Fruit fly (Drosophila melanogaster): ENCODE measurements around the gene CG7924.

The CG7924 gene

DNA sequence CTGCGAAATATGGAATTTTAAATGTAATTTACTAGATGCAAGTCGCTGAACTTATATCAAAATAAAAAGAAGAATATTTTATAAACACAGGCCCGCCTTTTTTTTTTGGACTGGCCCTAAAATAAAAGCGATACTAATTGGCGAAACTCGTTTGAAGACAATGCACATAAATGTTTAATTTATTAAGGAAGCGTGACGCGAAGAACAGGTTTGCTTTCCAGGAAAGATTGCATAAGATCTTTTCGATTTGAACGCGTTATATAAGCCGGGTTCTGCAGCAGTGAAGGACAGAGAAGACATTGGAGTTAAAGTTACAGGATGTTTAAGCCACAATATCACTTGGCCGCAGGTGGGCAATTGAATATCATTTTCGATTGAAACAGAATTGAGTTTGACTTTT, at the start of gene CG7924:
Gene CG7924 (plus strand): TSS at position 301 of the 400 bp plus-strand sequence.
- no peak for TF ChIP-seq Dll (optimal IDR thresholded peaks at IDR 0.05)
- no peak for TF ChIP-seq EcR (GFP tag; optimal IDR thresholded peaks at IDR 0.05)
- no peak for TF ChIP-seq psq (optimal IDR thresholded peaks at IDR 0.05)
- no peak for TF ChIP-seq CG8478 (optimal IDR thresholded peaks at IDR 0.05)
- TF ChIP-seq pan (optimal IDR thresholded peaks at IDR 0.05), result no peak
- no peak for TF ChIP-seq usp (GFP tag; optimal IDR thresholded peaks at IDR 0.05)

DNA sequence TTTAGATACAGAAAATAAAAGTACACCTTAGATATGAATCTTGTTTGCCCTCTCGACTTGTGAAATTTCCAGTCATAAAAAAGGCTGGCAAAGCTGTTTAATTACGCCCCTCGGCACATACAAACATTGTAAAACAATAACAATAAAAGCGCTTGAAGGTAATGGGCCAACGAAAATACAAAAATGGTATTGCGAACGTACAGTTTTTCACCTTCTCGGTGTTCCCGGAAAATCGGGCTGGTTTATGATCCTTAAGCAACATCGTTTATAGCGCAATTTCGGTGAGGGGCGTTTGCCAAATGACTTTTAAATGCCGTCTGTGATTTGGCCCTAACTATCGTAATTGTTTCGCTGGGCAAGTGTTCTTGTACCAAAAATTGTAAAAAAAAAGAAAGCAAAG, 48.2 kb upstream of the CG7924 start:
- TF ChIP-seq Dll (optimal IDR thresholded peaks at IDR 0.05), result no peak
- TF ChIP-seq pan (optimal IDR thresholded peaks at IDR 0.05), result no peak
- no peak for TF ChIP-seq CG8478 (optimal IDR thresholded peaks at IDR 0.05)
- TF ChIP-seq usp (GFP tag; optimal IDR thresholded peaks at IDR 0.05), result no peak
- TF ChIP-seq psq (optimal IDR thresholded peaks at IDR 0.05), result no peak
- TF ChIP-seq EcR (GFP tag; optimal IDR thresholded peaks at IDR 0.05), result no peak

DNA sequence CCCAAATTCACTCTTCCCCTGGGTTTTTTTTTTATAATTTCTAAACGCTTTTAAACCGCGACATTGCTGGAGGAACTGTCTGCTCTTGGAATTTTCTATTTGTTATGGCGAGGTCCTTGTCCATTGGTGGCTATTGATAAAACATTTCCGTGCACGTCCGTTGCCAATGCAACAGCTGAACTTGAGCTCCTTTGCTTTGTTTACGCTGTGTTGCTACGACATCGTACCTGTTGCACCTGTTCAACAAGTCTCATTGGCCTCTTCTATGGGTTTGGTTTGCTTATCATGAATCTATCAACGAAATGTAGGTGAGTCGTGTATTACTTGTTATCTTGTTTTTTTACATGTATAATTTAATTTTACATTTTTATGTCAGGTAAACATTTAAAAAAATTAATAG, 43.8 kb upstream of the CG7924 start, which contains the start of gene nan:
Gene nan (minus strand): TSS at position 218 of the 400 bp plus-strand sequence.
- TF ChIP-seq usp (GFP tag; optimal IDR thresholded peaks at IDR 0.05) (no peak), EcR (GFP tag; optimal IDR thresholded peaks at IDR 0.05) (no peak), Dll (optimal IDR thresholded peaks at IDR 0.05) (no peak), CG8478 (optimal IDR thresholded peaks at IDR 0.05) (no peak), psq (optimal IDR thresholded peaks at IDR 0.05) (no peak), pan (optimal IDR thresholded peaks at IDR 0.05) (no peak)

DNA sequence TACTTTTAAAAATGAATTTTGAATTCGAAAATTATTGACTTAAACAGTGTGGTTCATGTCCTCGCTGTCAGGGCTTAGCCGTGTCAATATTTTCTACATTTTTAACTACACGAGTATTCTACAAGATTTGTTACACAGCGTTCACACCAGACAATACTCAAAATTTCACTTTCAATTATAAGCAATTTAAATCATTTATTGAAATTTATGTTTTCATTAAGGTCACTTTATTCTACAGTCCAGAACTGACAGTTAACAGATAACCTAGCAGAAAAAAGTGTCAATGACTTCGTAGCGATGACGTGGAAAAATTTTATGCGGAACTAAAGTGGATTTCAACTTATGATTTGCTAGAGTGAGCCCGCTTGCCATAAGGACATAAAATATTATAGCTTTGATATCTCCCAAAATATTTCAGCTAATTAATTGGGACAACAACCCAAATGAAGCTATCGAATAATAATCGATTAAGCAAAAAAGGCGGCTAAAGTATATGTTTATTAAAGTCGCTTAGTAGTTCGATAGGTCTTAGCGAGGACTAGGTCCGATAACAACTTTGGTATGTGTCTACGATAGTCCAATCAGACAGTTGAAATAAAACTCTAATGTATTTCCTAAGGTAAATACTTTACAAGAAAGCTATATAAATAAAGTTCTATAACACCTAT, 43.2 kb upstream of the CG7924 start:
- TF ChIP-seq EcR (GFP tag; optimal IDR thresholded peaks at IDR 0.05) (no peak), CG8478 (optimal IDR thresholded peaks at IDR 0.05) (no peak), Dll (optimal IDR thresholded peaks at IDR 0.05) (no peak), psq (optimal IDR thresholded peaks at IDR 0.05) (no peak), usp (GFP tag; optimal IDR thresholded peaks at IDR 0.05) (no peak), pan (optimal IDR thresholded peaks at IDR 0.05) (no peak)

DNA sequence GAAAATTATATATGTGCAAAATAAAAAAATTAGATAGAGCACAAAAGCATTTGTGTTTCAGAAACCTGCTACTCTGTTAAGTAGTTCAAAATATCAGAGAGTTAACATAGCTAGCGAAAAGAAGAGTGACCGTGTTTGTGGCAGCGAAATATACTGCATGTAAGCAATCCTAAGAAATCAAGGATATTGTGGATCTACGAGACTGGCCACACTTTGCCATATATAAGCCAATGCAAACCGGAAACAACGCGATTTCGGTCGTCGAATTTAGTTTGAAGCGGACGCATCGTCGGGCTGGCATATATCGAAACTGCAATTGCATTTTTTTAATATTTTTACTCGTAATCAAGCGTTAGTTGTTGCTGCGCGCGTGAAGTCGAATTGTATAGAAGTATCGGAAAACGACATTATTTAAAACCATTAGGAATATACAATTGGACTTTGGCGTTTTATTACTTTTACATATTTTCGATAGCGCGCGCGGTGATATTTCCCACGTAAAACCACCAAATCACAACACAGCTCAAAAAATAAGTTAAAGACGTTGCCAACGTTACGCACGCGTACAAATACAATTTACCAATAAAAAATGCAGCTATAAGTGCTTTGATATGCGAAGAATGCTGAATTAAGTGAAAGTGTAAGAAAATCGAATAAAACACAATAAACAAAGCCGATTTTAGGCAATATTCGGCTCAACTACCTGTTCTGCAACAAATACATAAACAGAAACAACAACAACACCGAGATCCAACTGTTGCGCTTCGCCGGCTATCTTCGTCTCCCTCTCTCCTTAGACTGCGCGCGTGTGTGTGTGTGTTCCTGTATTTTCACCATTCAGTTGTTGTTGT, 42.4 kb upstream of the CG7924 start, which contains the start of gene nuf:
Gene nuf (plus strand): TSS at position 246 of the 851 bp plus-strand sequence.
- TF ChIP-seq Dll (optimal IDR thresholded peaks at IDR 0.05) (no peak), psq (optimal IDR thresholded peaks at IDR 0.05) (no peak), usp (GFP tag; optimal IDR thresholded peaks at IDR 0.05) (no peak), EcR (GFP tag; optimal IDR thresholded peaks at IDR 0.05) (no peak), CG8478 (optimal IDR thresholded peaks at IDR 0.05) (no peak), pan (optimal IDR thresholded peaks at IDR 0.05) (no peak)

DNA sequence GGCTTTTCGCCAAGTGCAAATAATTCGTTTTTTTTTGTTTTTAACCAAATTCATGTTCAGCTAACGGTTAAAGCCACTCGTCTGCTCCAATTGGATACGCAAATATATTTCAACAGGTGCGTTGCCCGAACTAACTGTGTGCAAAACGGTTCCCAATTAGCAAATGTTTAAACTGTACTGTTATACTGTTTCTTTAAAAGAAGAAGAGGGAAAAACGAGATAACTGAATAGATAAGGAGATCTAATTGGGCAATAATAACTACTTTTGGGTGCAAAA, 41.9 kb upstream of the CG7924 start:
- no peak for TF ChIP-seq pan (optimal IDR thresholded peaks at IDR 0.05)
- no peak for TF ChIP-seq EcR (GFP tag; optimal IDR thresholded peaks at IDR 0.05)
- no peak for TF ChIP-seq usp (GFP tag; optimal IDR thresholded peaks at IDR 0.05)
- no peak for TF ChIP-seq Dll (optimal IDR thresholded peaks at IDR 0.05)
- TF ChIP-seq psq (optimal IDR thresholded peaks at IDR 0.05), result no peak
- TF ChIP-seq CG8478 (optimal IDR thresholded peaks at IDR 0.05), result no peak

DNA sequence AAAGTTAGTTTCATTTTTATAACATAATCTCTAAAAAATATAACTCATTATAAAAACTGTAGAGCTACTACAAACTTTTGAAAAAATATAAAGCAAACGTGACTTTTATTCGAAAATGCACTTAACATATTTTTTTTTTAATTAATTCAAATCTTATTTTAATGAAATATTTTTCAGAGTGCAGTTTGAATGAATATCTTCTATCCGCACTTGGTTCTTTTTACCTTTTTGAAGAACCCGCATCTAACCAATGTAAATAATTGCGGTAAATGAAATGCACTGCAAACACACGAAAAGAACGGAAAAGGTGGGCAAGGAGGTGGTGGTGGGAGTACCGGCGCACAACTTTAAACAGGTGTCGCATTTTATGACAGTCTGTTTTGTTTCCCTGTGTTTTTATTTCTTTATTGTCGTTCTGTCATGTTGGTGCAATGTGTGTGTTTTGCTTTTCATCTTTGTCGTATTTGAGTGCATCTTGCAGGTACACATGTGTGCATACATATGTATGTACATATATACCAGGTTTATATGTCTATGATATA, 39.2 kb upstream of the CG7924 start:
- TF ChIP-seq psq (optimal IDR thresholded peaks at IDR 0.05) (no peak), CG8478 (optimal IDR thresholded peaks at IDR 0.05) (no peak), Dll (optimal IDR thresholded peaks at IDR 0.05) (no peak), usp (GFP tag; optimal IDR thresholded peaks at IDR 0.05) (no peak), EcR (GFP tag; optimal IDR thresholded peaks at IDR 0.05) (no peak), pan (optimal IDR thresholded peaks at IDR 0.05) (no peak)

DNA sequence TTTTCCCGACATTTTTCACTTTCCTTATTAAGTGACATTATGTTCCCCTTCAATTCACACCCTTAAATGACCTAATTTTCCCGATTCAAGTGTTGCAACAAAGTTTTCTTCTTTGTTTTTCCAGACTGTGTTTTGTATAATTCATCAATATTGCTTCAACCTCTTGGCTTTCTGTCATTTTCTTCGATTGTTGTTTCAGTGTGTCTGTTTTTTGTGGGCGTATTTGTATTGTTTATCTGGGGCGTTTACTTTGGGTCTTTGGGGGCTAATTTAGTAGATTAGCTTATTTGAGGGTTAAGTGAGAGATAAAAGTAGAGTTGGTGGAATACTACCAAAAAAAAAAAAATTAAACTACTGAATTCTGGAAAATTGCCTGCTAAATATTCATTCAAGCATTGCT, 37.6 kb upstream of the CG7924 start:
- TF ChIP-seq pan (optimal IDR thresholded peaks at IDR 0.05) (no peak), Dll (optimal IDR thresholded peaks at IDR 0.05) (no peak), CG8478 (optimal IDR thresholded peaks at IDR 0.05) (no peak)

DNA sequence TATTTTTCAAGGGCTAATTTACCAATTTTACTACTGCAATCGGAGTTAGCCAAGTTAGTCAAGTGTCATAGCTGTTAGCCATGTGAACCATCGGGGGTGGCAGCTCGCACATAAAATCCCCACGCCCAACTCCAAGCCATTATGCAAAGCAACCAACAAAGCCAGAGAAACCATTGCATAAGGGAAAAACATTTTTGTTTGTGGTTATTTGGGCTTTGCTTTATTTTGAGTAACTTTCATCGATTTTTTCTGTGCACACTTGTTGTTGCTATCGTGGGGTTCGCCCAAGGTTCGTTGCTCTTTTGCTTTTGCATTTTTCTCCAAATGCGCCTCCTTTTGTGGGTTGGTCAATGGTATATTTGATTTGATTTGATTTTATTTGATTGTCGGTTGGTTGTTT, 35.1 kb upstream of the CG7924 start:
- TF ChIP-seq usp (GFP tag; optimal IDR thresholded peaks at IDR 0.05) (no peak), CG8478 (optimal IDR thresholded peaks at IDR 0.05) (no peak), psq (optimal IDR thresholded peaks at IDR 0.05) (no peak), pan (optimal IDR thresholded peaks at IDR 0.05) (no peak), Dll (optimal IDR thresholded peaks at IDR 0.05) (no peak), EcR (GFP tag; optimal IDR thresholded peaks at IDR 0.05) (no peak)

DNA sequence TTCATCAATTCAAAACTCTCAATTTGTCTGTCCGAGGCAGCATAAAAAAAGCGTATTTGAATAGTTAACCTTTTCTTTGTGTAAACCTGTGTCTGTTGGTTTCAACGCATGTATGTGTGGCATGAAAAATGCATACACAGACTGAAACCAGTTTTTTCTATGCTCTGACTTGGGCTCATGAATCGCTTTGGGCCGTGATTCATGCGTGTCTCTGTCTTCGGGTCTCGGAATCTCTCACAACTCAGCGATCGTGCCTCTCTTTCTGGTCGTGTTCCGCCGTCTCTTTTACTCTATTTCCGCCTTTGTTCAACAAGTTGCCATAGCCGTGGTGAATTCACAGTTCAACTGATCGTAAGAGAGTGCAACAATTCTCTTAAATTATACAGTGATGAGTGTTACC, 32.3 kb upstream of the CG7924 start:
- TF ChIP-seq usp (GFP tag; optimal IDR thresholded peaks at IDR 0.05) (no peak), EcR (GFP tag; optimal IDR thresholded peaks at IDR 0.05) (no peak), pan (optimal IDR thresholded peaks at IDR 0.05) (no peak), Dll (optimal IDR thresholded peaks at IDR 0.05) (no peak)

DNA sequence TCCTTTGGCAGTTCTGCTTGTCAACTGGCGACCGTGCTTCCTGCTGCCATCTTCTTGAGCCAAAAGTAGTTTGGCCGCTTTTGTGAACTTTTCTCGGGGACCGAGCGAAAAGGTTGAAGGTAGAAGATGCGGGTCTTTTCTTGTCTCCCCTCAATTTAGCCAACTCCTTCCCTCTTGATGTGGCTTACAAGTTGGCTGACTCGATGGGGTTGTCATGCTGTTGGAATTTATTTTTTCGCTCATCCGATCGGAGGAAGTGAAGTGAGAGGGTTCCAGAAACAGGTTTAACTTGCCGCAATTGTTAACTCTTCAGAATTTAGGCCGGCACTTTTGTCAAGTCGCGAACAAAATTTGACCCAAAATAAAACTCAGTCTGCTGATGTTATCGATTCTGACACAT, 31.0 kb upstream of the CG7924 start:
- TF ChIP-seq EcR (GFP tag; optimal IDR thresholded peaks at IDR 0.05), result no peak
- no peak for TF ChIP-seq psq (optimal IDR thresholded peaks at IDR 0.05)
- no peak for TF ChIP-seq Dll (optimal IDR thresholded peaks at IDR 0.05)
- TF ChIP-seq CG8478 (optimal IDR thresholded peaks at IDR 0.05), result no peak
- TF ChIP-seq pan (optimal IDR thresholded peaks at IDR 0.05), result no peak
- no peak for TF ChIP-seq usp (GFP tag; optimal IDR thresholded peaks at IDR 0.05)

DNA sequence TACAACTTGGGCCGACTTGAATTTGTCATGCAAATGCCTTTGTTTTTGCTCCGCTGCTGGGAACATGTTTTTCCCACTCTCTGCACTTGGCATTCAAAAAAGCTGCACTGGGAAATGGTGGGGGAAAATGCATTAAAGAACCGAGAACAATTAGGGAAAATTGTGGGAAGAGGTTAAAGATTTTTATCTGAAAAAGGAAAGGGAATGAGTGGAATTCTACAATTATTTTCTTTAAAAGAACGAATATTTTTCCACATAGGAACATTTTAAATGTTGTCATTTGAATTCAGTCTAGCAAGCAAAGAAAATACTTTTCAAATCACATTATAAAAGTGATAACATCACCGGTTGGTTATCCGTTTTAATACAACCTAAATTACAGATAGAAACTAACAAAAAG, 30.2 kb upstream of the CG7924 start, which contains the start of gene saturn:
Gene saturn (plus strand): TSS at position 301 of the 400 bp plus-strand sequence.
- no peak for TF ChIP-seq pan (optimal IDR thresholded peaks at IDR 0.05)
- TF ChIP-seq EcR (GFP tag; optimal IDR thresholded peaks at IDR 0.05), result no peak
- TF ChIP-seq psq (optimal IDR thresholded peaks at IDR 0.05), result no peak
- TF ChIP-seq Dll (optimal IDR thresholded peaks at IDR 0.05), result no peak
- TF ChIP-seq usp (GFP tag; optimal IDR thresholded peaks at IDR 0.05), result no peak
- TF ChIP-seq CG8478 (optimal IDR thresholded peaks at IDR 0.05), result no peak
